Fruit fly (Drosophila melanogaster): ENCODE results near the gene PIG-K.

Gene PIG-K

dm6 chrX:1963591-1964216 lies 45.5 kb downstream of the PIG-K start (continued):
- TF ChIP-seq slou (GFP tag; optimal IDR thresholded peaks at IDR 0.05), result peak; percentile 78
- TF ChIP-seq gcm2 (GFP tag; optimal IDR thresholded peaks at IDR 0.05), result peak; percentile 67
- TF ChIP-seq CG14710 (tag; optimal IDR thresholded peaks at IDR 0.05), result peak; percentile 74
- peak; percentile 93 for TF ChIP-seq CG10654 (GFP tag; optimal IDR thresholded peaks at IDR 0.05)
- TF ChIP-seq pfk (GFP tag; optimal IDR thresholded peaks at IDR 0.05), result peak; percentile 42
- peak; percentile 87 for TF ChIP-seq sug (tag; optimal IDR thresholded peaks at IDR 0.05)
- TF ChIP-seq Tbp (GFP tag; optimal IDR thresholded peaks at IDR 0.05), result no peak
- TF ChIP-seq CG9817 (tag; optimal IDR thresholded peaks at IDR 0.05), result peak; percentile 95
- TF ChIP-seq ssp (GFP tag; IDR thresholded peaks at IDR 0.05), result peak; percentile 87
- TF ChIP-seq Jarid2 (GFP tag; optimal IDR thresholded peaks at IDR 0.05), result peak; percentile 76
- peak; percentile 93 for TF ChIP-seq CG8944 (GFP tag; optimal IDR thresholded peaks at IDR 0.05)
- peak; percentile 68 for TF ChIP-seq CG10959 (GFP tag; IDR thresholded peaks at IDR 0.05)
- TF ChIP-seq CG4328 (GFP tag; optimal IDR thresholded peaks at IDR 0.05), result peak; percentile 92
- TF ChIP-seq vvl (GFP tag; IDR thresholded peaks at IDR 0.05), result peak; percentile 98
- peak; percentile 91 for TF ChIP-seq Lim3 (GFP tag; IDR thresholded peaks at IDR 0.05)
- TF ChIP-seq CG14667 (GFP tag; IDR thresholded peaks at IDR 0.05), result peak; percentile 96
- TF ChIP-seq CG8290 (GFP tag; optimal IDR thresholded peaks at IDR 0.05), result peak; percentile 47
- peak; percentile 41 to 99 for TF ChIP-seq CG8290 (tag; optimal IDR thresholded peaks at IDR 0.05)
- peak; percentile 94 for TF ChIP-seq CG12659 (GFP tag; optimal IDR thresholded peaks at IDR 0.05)
- TF ChIP-seq sens (GFP tag), result peak; percentile 99
- TF ChIP-seq CG18599 (GFP tag; optimal IDR thresholded peaks at IDR 0.05), result peak; percentile 94
- peak; percentile 97 for TF ChIP-seq Ptx1 (GFP tag; IDR thresholded peaks at IDR 0.05)
- TF ChIP-seq Abd-B (GFP tag; optimal IDR thresholded peaks at IDR 0.05), result peak; percentile 93
- peak; percentile 95 for TF ChIP-seq lilli (GFP tag; optimal IDR thresholded peaks at IDR 0.05)
- TF ChIP-seq MESR4 (GFP tag; optimal IDR thresholded peaks at IDR 0.05), result peak; percentile 33
- peak; percentile 84 for TF ChIP-seq rib (GFP tag; IDR thresholded peaks at IDR 0.05)
- TF ChIP-seq sim (GFP tag; IDR thresholded peaks at IDR 0.05), result peak; percentile 84
- TF ChIP-seq en (GFP tag; optimal IDR thresholded peaks at IDR 0.05), result peak; percentile 85
- peak; percentile 81 for TF ChIP-seq CG9727 (GFP tag; optimal IDR thresholded peaks at IDR 0.05)
- TF ChIP-seq HLH4C (GFP tag; IDR thresholded peaks at IDR 0.05; ENCODE audit: partially characterized antibody), result no peak
- peak; percentile 94 for TF ChIP-seq CG3726 (GFP tag; IDR thresholded peaks at IDR 0.05)
- peak; percentile 92 for TF ChIP-seq Side (GFP tag; optimal IDR thresholded peaks at IDR 0.05)
- TF ChIP-seq CG17612 (GFP tag; IDR thresholded peaks at IDR 0.05), result peak; percentile 81
- peak; percentile 97 for TF ChIP-seq Xbp1 (GFP tag; optimal IDR thresholded peaks at IDR 0.05)
- peak; percentile 96 for TF ChIP-seq lab (GFP tag; optimal IDR thresholded peaks at IDR 0.05)
- TF ChIP-seq salm (tag; optimal IDR thresholded peaks at IDR 0.05), result peak; percentile 87
- TF ChIP-seq Fer3 (tag; optimal IDR thresholded peaks at IDR 0.05), result peak; percentile 95
- peak; percentile 50; the same call in 1 of the 2 replicates for TF ChIP-seq Poxn (GFP tag; IDR thresholded peaks at IDR 0.05)
- peak; percentile 26 to 95 for TF ChIP-seq bsh (GFP tag; optimal IDR thresholded peaks at IDR 0.05)
- TF ChIP-seq ap (GFP tag; IDR thresholded peaks at IDR 0.05), result peak; percentile 96
- TF ChIP-seq eve (GFP tag; optimal IDR thresholded peaks at IDR 0.05), result peak in 1 of 2 experiments; percentile 91
- TF ChIP-seq hbn (GFP tag; IDR thresholded peaks at IDR 0.05; ENCODE audit: partially characterized antibody), result no peak
- TF ChIP-seq CG18764 (GFP tag; optimal IDR thresholded peaks at IDR 0.05), result peak; percentile 89
- TF ChIP-seq CG10209 (GFP tag; optimal IDR thresholded peaks at IDR 0.05), result peak; percentile 92
- no peak for TF ChIP-seq yki (optimal IDR thresholded peaks at IDR 0.05)
- TF ChIP-seq chif (GFP tag; optimal IDR thresholded peaks at IDR 0.05), result peak; percentile 88 to 94
- peak; percentile 73 for TF ChIP-seq kay (GFP tag; optimal IDR thresholded peaks at IDR 0.05)
- TF ChIP-seq maf-S (GFP tag; optimal IDR thresholded peaks at IDR 0.05), result peak; percentile 87
- peak; percentile 92 to 96 for TF ChIP-seq dpn (GFP tag; optimal IDR thresholded peaks at IDR 0.05)
- TF ChIP-seq CG32767 (GFP tag; IDR thresholded peaks at IDR 0.05), result peak; percentile 91
- TF ChIP-seq sob (GFP tag; IDR thresholded peaks at IDR 0.05), result peak; percentile 96
